Worm (Caenorhabditis elegans) whole organism, early embryonic: ENCODE data around the gene pbo-6.

Experiments used
- aly-1 ChIP-seq: sonication (generic microtip); optimal IDR thresholded peaks from 2 replicates; lab custom pipeline; 2016; ENCODE audit warnings: missing genetic modification characterization, missing compliant biosample characterization
- flt-1 ChIP-seq: fragments of 200-800 bp; sonication (Bioruptor generic); IDR thresholded peaks from 2 replicates; pipeline ENCODE4 v1.3.6; 2022; ENCODE audit warnings: missing genetic modification characterization, missing compliant biosample characterization
- hnd-1 ChIP-seq: sonication (generic microtip); optimal IDR thresholded peaks from 2 replicates; lab custom pipeline; 2016; ENCODE audit warnings: missing genetic modification characterization, missing compliant biosample characterization

DNA sequence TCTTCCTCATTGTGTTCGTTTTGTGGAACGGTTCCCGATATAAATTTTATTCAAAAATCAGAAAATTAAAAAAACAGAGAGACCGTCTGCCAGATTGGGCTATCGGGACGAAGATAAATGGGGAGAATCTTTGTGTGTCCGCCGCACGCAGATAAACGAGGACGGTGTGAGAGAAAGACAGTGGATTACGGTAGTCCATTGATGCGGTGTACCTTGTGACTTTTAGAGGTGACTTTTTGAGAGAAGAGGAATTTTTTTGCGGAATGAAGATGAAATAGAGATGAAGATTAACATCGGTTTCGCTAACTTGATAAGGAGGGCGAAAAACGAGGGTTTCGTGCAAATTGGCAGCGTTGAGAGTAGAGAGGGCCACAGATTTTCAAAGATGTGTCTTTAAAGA, 1.1 kb upstream of the pbo-6 start:
- TF ChIP-seq hnd-1: no peak
- TF ChIP-seq aly-1 (tag; lab: Kevin White, UChicago): no peak
- TF ChIP-seq flt-1 (GFP tag; lab: Robert Waterston, UW): no peak
